Worm (Caenorhabditis elegans) whole organism, L4/young adult: ENCODE data around the gene spp-1.

ENCODE experiments used
- W03F9.2 ChIP-seq: fragments of 150-350 bp; optimal IDR thresholded peaks from 2 replicates; lab custom pipeline; 2014; ENCODE audit warnings: missing biosample characterization, missing genetic modification characterization
- dao-5 ChIP-seq: sonication (generic microtip); optimal IDR thresholded peaks from 2 replicates; lab custom pipeline; 2016; ENCODE audit warnings: missing genotype, missing genetic modification characterization, moderate library complexity, missing compliant biosample characterization

DNA sequence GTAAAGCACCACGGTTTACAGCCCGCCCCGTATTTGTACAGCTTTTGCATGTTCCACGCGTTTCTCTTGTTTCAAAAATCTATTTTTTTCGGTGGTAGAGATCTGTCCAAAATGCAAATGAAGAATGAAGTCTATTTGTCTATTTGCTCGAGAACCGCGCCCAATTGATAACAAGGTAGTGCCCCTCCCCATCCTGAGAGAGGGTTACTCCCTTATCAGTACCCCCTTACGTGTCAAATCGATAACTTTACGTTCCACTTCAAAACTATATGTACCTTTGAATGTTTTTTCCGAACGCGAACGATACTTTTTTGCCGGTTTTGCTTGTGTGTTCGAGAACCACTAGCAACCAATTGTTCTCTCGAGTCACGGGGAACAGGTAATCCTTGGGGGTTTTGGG, 20.6 kb upstream of the spp-1 start:
- no peak for TF ChIP-seq W03F9.2 (tag; lab: Kevin White, UChicago)
- TF ChIP-seq dao-5 (tag; lab: Kevin White, UChicago) = no peak
